Worm (Caenorhabditis elegans): ENCODE measurements around the gene rsp-6.

DNA sequence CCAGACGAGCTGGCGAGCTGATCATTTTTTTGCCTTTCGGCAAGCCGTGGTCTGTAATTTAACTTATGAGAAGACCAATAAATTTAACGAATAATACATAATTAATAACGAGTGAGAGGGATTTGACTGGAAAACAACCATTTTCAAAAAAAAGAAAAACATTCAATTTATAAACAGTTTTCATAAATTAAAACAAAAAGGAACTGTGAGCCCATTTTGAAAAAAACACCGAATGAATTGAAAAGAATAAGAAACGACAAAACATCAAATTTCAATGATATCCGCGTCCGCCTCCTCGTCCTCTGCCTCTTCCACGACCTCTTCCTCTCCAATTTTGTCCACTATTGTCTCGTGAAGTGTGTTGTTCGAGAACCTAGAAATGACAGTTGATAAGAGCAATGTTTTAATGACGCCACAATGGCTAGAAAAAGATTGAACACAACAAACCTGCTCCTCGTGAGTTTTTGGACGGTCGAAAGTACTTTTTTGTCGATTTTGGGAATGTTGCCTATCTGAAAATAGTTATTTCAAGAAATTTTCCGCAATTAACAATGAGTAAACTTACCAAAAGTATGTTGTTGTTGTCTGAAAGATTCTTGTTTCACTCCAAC, 7.1 kb downstream of the rsp-6 start, which contains the start of gene tag-321:
- TF ChIP-seq ama-1 (optimal IDR thresholded peaks at IDR 0.05) = no peak
- no peak for TF ChIP-seq aly-1 (tag; optimal IDR thresholded peaks at IDR 0.05)
- no peak for TF ChIP-seq ceh-36 (tag; optimal IDR thresholded peaks at IDR 0.05)
- TF ChIP-seq B0310.2 (tag; optimal IDR thresholded peaks at IDR 0.05) = no peak
- TF ChIP-seq hmbx-1 (tag; optimal IDR thresholded peaks at IDR 0.05) = no peak
- TF ChIP-seq tra-4 (tag; optimal IDR thresholded peaks at IDR 0.05) = no peak
- TF ChIP-seq ceh-13 (GFP tag; optimal IDR thresholded peaks at IDR 0.05) = no peak
- no peak for TF ChIP-seq F13C5.2 (tag; optimal IDR thresholded peaks at IDR 0.05)
- TF ChIP-seq scrt-1 (GFP tag; IDR thresholded peaks at IDR 0.05) = no peak
- no peak for TF ChIP-seq flt-1 (GFP tag; IDR thresholded peaks at IDR 0.05)
- no peak for TF ChIP-seq tbx-37 (GFP tag; conservative IDR thresholded peaks at IDR 0.05)
